Fruit fly (Drosophila melanogaster) whole organism: Measurements from ENCODE around the gene CG3339.

Experiments
- CG8478 ChIP-seq: fragments of >200 bp; optimal IDR thresholded peaks from 2 replicates; lab custom pipeline; 2018; ENCODE audit warnings: inconsistent platforms
- Dll ChIP-seq: fragments of >200 bp; optimal IDR thresholded peaks from 2 replicates; lab custom pipeline; 2017
- EcR ChIP-seq, 2 experiments: fragments of >200 bp; optimal IDR thresholded peaks; 2 replicates each; lab custom pipeline; 2017; ENCODE audit warnings: missing biosample characterization in 2 of 2, missing genetic modification characterization in 2 of 2, missing genetic modification reagents in 2 of 2
- psq ChIP-seq: fragments of >200 bp; optimal IDR thresholded peaks from 2 replicates; lab custom pipeline; 2017

dm6 chr3R:27270379-27271266 lies 51.5 kb downstream of the CG3339 start:
- no peak for TF ChIP-seq EcR (GFP tag; optimal IDR thresholded peaks at IDR 0.05; lab: Kevin White, UChicago)
- no peak for TF ChIP-seq Dll
- TF ChIP-seq psq = no peak
- TF ChIP-seq CG8478 = no peak
